Worm (Caenorhabditis elegans) whole organism, mixed stage, embryonic: Measurements from ENCODE around the gene F28G4.2.

Source experiments
- bed-3 ChIP-seq: fragments of 200-800 bp; sonication (Bioruptor generic); optimal IDR thresholded peaks from 3 replicates; lab custom pipeline; 2018; ENCODE audit warnings: mild to moderate bottlenecking, missing genetic modification characterization, moderate library complexity, missing compliant biosample characterization
- ceh-39 ChIP-seq: fragments of 150-350 bp; optimal IDR thresholded peaks from 2 replicates; lab custom pipeline; 2014; ENCODE audit warnings: missing biosample characterization, missing genetic modification characterization
- ceh-43 ChIP-seq: fragments of 200-800 bp; sonication (Bioruptor generic); optimal IDR thresholded peaks from 2 replicates; lab custom pipeline; 2018; ENCODE audit warnings: mild to moderate bottlenecking, missing genetic modification characterization, moderate library complexity, missing compliant biosample characterization
- ceh-83 ChIP-seq: fragments of 200-800 bp; sonication (Bioruptor generic); optimal IDR thresholded peaks from 2 replicates; lab custom pipeline; 2018; ENCODE audit warnings: mild to moderate bottlenecking, missing genetic modification characterization, missing compliant biosample characterization
- ces-1 ChIP-seq: fragments of 150-350 bp; optimal IDR thresholded peaks from 2 replicates; lab custom pipeline; 2014; ENCODE audit warnings: missing biosample characterization, missing genetic modification reagents, missing genetic modification characterization
- cnd-1 ChIP-seq: fragments of 200-800 bp; sonication (Bioruptor generic); optimal IDR thresholded peaks from 2 replicates; lab custom pipeline; 2018; ENCODE audit warnings: mild to moderate bottlenecking, missing genetic modification characterization, missing compliant biosample characterization
- drap-1 ChIP-seq: fragments of 200-800 bp; sonication (Bioruptor generic); optimal IDR thresholded peaks from 3 replicates; lab custom pipeline; 2018; ENCODE audit warnings: mild to moderate bottlenecking, missing genetic modification characterization, missing compliant biosample characterization
- elt-1 ChIP-seq: sonication (generic microtip); optimal IDR thresholded peaks from 2 replicates; lab custom pipeline; 2017; ENCODE audit warnings: missing genetic modification characterization, mild to moderate bottlenecking, missing compliant biosample characterization, antibody characterized with exemption, moderate library complexity, borderline replicate concordance; ENCODE audit not compliant: insufficient read depth
- elt-3 ChIP-seq: fragments of 150-350 bp; optimal IDR thresholded peaks from 2 replicates; lab custom pipeline; 2014; ENCODE audit warnings: missing biosample characterization, missing genetic modification characterization
- flh-1 ChIP-seq: fragments of 200-800 bp; sonication (Bioruptor generic); optimal IDR thresholded peaks from 2 replicates; lab custom pipeline; 2018; ENCODE audit warnings: mild to moderate bottlenecking, missing genetic modification characterization, moderate library complexity, missing compliant biosample characterization
- ham-2 ChIP-seq: fragments of 200-800 bp; sonication (Bioruptor generic); optimal IDR thresholded peaks from 2 replicates; lab custom pipeline; 2018; ENCODE audit warnings: mild to moderate bottlenecking, missing genetic modification characterization, missing compliant biosample characterization
- hlh-1 ChIP-seq: fragments of 150-350 bp; optimal IDR thresholded peaks from 2 replicates; lab custom pipeline; 2014; ENCODE audit warnings: missing biosample characterization, missing genetic modification reagents, missing genetic modification characterization
- lin-13 ChIP-seq: fragments of 150-350 bp; optimal IDR thresholded peaks from 2 replicates; lab custom pipeline; 2014; ENCODE audit warnings: missing biosample characterization, missing genetic modification characterization
- lin-32 ChIP-seq: fragments of 200-800 bp; sonication (Bioruptor generic); optimal IDR thresholded peaks from 2 replicates; lab custom pipeline; 2018; ENCODE audit warnings: mild to moderate bottlenecking, missing genetic modification characterization, missing compliant biosample characterization
- mab-5 ChIP-seq: fragments of 150-350 bp; optimal IDR thresholded peaks from 2 replicates; lab custom pipeline; 2014; ENCODE audit warnings: missing biosample characterization, missing genetic modification characterization
- mep-1 ChIP-seq: fragments of 150-350 bp; optimal IDR thresholded peaks from 2 replicates; lab custom pipeline; 2017; ENCODE audit warnings: missing biosample characterization, missing genetic modification reagents, missing genetic modification characterization, inconsistent platforms
- nhr-12 ChIP-seq: fragments of 150-350 bp; optimal IDR thresholded peaks from 2 replicates; lab custom pipeline; 2014; ENCODE audit warnings: missing biosample characterization, missing genetic modification characterization
- nhr-2 ChIP-seq: fragments of 150-350 bp; optimal IDR thresholded peaks from 2 replicates; lab custom pipeline; 2014; ENCODE audit warnings: missing biosample characterization, missing genetic modification characterization
- nhr-237 ChIP-seq: fragments of 150-350 bp; optimal IDR thresholded peaks from 2 replicates; lab custom pipeline; 2014; ENCODE audit warnings: missing biosample characterization, missing genetic modification characterization
- nhr-28 ChIP-seq: fragments of 150-350 bp; optimal IDR thresholded peaks from 2 replicates; lab custom pipeline; 2014; ENCODE audit warnings: missing biosample characterization, missing genetic modification characterization
- pha-4 ChIP-seq: fragments of 150-350 bp; optimal IDR thresholded peaks from 2 replicates; lab custom pipeline; 2018; ENCODE audit warnings: missing biosample characterization, missing genetic modification reagents, missing genetic modification characterization
- snpc-4 ChIP-seq: fragments of 150-350 bp; optimal IDR thresholded peaks from 2 replicates; lab custom pipeline; 2014; ENCODE audit warnings: missing biosample characterization, missing genetic modification characterization
- sptf-1 ChIP-seq: sonication (generic microtip); optimal IDR thresholded peaks from 2 replicates; lab custom pipeline; 2017; ENCODE audit warnings: mild to moderate bottlenecking, missing genetic modification characterization, moderate library complexity, missing compliant biosample characterization
- tbx-8 ChIP-seq: fragments of 200-800 bp; sonication (Bioruptor generic); optimal IDR thresholded peaks from 2 replicates; lab custom pipeline; 2018; ENCODE audit warnings: mild to moderate bottlenecking, missing genetic modification characterization, moderate library complexity, missing compliant biosample characterization
- unc-120 ChIP-seq: sonication (generic microtip); optimal IDR thresholded peaks from 2 replicates; lab custom pipeline; 2017; ENCODE audit warnings: missing genetic modification characterization, missing compliant biosample characterization; ENCODE audit not compliant: poor library complexity, severe bottlenecking
- unc-39 ChIP-seq: fragments of 150-350 bp; optimal IDR thresholded peaks from 2 replicates; lab custom pipeline; 2014; ENCODE audit warnings: missing biosample characterization, missing genetic modification characterization
- unc-62 ChIP-seq: fragments of 150-350 bp; optimal IDR thresholded peaks from 2 replicates; lab custom pipeline; 2014; ENCODE audit warnings: missing biosample characterization, missing genetic modification reagents, missing genetic modification characterization
- ztf-11 ChIP-seq: fragments of 150-350 bp; optimal IDR thresholded peaks from 2 replicates; lab custom pipeline; 2014; ENCODE audit warnings: missing biosample characterization, missing genetic modification characterization

Gene F28G4.2

ce11 chrV:16235647-16236046 is 46.5 kb downstream of the F28G4.2 start, which contains the start of gene srh-98:
srh-98 (minus strand) TSS chrV:16235747.
- no peak for TF ChIP-seq snpc-4 (tag; lab: Kevin White, UChicago)
- no peak for TF ChIP-seq pha-4
- no peak for TF ChIP-seq mep-1 (tag; lab: Kevin White, UChicago)
- TF ChIP-seq ces-1 (GFP tag; lab: Kevin White, UChicago) = no peak
- TF ChIP-seq ceh-39 = no peak
- no peak for TF ChIP-seq lin-32 (GFP tag; lab: Kevin White, UChicago)
- TF ChIP-seq unc-62 = no peak
- TF ChIP-seq, all 35 proteins: peak for 0

ce11 chrV:16235135-16235534 is 47.0 kb downstream of the F28G4.2 start, which contains the start of gene F21H7.3:
F21H7.3 (minus strand) TSS chrV:16235235.
- TF ChIP-seq drap-1 (GFP tag; lab: Kevin White, UChicago) (no peak), hlh-1 (tag; lab: Kevin White, UChicago) (no peak), snpc-4 (tag; lab: Kevin White, UChicago) (no peak), tbx-8 (no peak), nhr-2 (no peak), nhr-237 (no peak), ceh-83 (GFP tag; lab: Kevin White, UChicago) (no peak), ham-2 (GFP tag; lab: Kevin White, UChicago) (no peak), unc-120 (tag; lab: Kevin White, UChicago) (no peak), nhr-28 (tag; lab: Kevin White, UChicago) (no peak), ztf-11 (tag; lab: Kevin White, UChicago) (no peak), unc-39 (tag; lab: Kevin White, UChicago) (no peak), unc-62 (no peak), lin-13 (tag; lab: Kevin White, UChicago) (no peak), mab-5 (tag; lab: Kevin White, UChicago) (no peak), lin-32 (GFP tag; lab: Kevin White, UChicago) (no peak), elt-1 (tag; lab: Kevin White, UChicago) (no peak), pha-4 (no peak)

ce11 chrV:16233624-16234023 is 48.5 kb downstream of the F28G4.2 start, which contains the start of gene clec-233:
clec-233 (plus strand) TSS chrV:16233924.
- TF ChIP-seq cnd-1 = no peak
- TF ChIP-seq mep-1 (tag; lab: Kevin White, UChicago) = no peak
- no peak for TF ChIP-seq unc-62
- TF ChIP-seq elt-1 (tag; lab: Kevin White, UChicago) = no peak
- TF ChIP-seq tbx-8 = no peak
- no peak for TF ChIP-seq snpc-4 (tag; lab: Kevin White, UChicago)
- TF ChIP-seq, all 35 proteins: peak for 0

- TF ChIP-seq unc-120 (tag; lab: Kevin White, UChicago) (no peak), snpc-4 (tag; lab: Kevin White, UChicago) (no peak), pha-4 (no peak), elt-1 (tag; lab: Kevin White, UChicago) (no peak), sptf-1 (tag; lab: Kevin White, UChicago) (no peak), cnd-1 (no peak), flh-1 (GFP tag; lab: Kevin White, UChicago) (no peak), nhr-12 (tag; lab: Kevin White, UChicago) (no peak), tbx-8 (no peak), unc-39 (tag; lab: Kevin White, UChicago) (no peak), elt-3 (tag; lab: Kevin White, UChicago) (no peak), mep-1 (tag; lab: Kevin White, UChicago) (no peak), drap-1 (GFP tag; lab: Kevin White, UChicago) (no peak), lin-13 (tag; lab: Kevin White, UChicago) (no peak), ceh-43 (no peak), ztf-11 (tag; lab: Kevin White, UChicago) (no peak), bed-3 (GFP tag; lab: Kevin White, UChicago) (no peak)
Measured at ce11 chrV:16232180-16232579, 49.9 kb downstream of the F28G4.2 start, which contains the start of gene gst-22. gst-22 (minus strand) TSS chrV:16232282.
